Fruit fly (Drosophila melanogaster) whole organism, prepupa: Measurements from ENCODE around the gene CG31321.

Source experiments
- CG10631 ChIP-seq: fragments of 200-800 bp; sonication (Bioruptor generic); optimal IDR thresholded peaks from 2 replicates; lab custom pipeline; 2016; ENCODE audit warnings: missing biosample characterization, missing genetic modification characterization
- CG11762 ChIP-seq: fragments of 200-800 bp; sonication (Bioruptor generic); optimal IDR thresholded peaks from 3 replicates; lab custom pipeline; 2016; ENCODE audit warnings: missing biosample characterization, missing genetic modification characterization; ENCODE audit not compliant: insufficient read depth
- CG15336 ChIP-seq: fragments of 200-800 bp; sonication (Bioruptor generic); IDR thresholded peaks from 2 replicates; pipeline ENCODE4 v1.3.6; 2022; ENCODE audit warnings: missing biosample characterization, missing genetic modification characterization
- CG16779 ChIP-seq: fragments of 200-800 bp; sonication (Bioruptor generic); optimal IDR thresholded peaks from 3 replicates; lab custom pipeline; 2017; ENCODE audit warnings: missing biosample characterization, mild to moderate bottlenecking, missing genetic modification characterization
- CG6163 ChIP-seq: fragments of 200-800 bp; sonication (Bioruptor generic); IDR thresholded peaks from 3 replicates; pipeline ENCODE4 v1.3.6; 2022; ENCODE audit warnings: missing biosample characterization, missing genetic modification characterization
- CG6276 ChIP-seq: fragments of 200-800 bp; sonication (Bioruptor generic); optimal IDR thresholded peaks from 2 replicates; lab custom pipeline; 2017; ENCODE audit warnings: missing biosample characterization, mild to moderate bottlenecking, missing genetic modification characterization
- CG6854 ChIP-seq: fragments of 200-800 bp; sonication (Bioruptor generic); optimal IDR thresholded peaks from 2 replicates; lab custom pipeline; 2017; ENCODE audit warnings: missing biosample characterization, mild to moderate bottlenecking, missing genetic modification characterization
- Eip75B ChIP-seq: fragments of 200-800 bp; sonication (Bioruptor generic); optimal IDR thresholded peaks from 3 replicates; lab custom pipeline; 2016; ENCODE audit warnings: missing biosample characterization, missing genetic modification characterization
- Eip93F ChIP-seq: fragments of 200-800 bp; sonication (Bioruptor generic); optimal IDR thresholded peaks from 2 replicates; lab custom pipeline; 2016; ENCODE audit warnings: missing biosample characterization, mild to moderate bottlenecking, missing genetic modification characterization
- Gug ChIP-seq: fragments of 200-800 bp; sonication (Bioruptor generic); IDR thresholded peaks from 2 replicates; pipeline ENCODE4 v1.3.6; 2022; ENCODE audit warnings: missing biosample characterization, missing genetic modification characterization
- OdsH ChIP-seq: fragments of 200-800 bp; sonication (Bioruptor generic); optimal IDR thresholded peaks from 3 replicates; lab custom pipeline; 2016; ENCODE audit warnings: missing biosample characterization, missing genetic modification characterization
- fd85E ChIP-seq: fragments of 200-800 bp; sonication (Bioruptor generic); optimal IDR thresholded peaks from 3 replicates; lab custom pipeline; 2016; ENCODE audit warnings: missing biosample characterization, missing genetic modification characterization
- spab ChIP-seq: fragments of 200-800 bp; sonication (Bioruptor generic); optimal IDR thresholded peaks from 2 replicates; lab custom pipeline; 2017; ENCODE audit warnings: missing biosample characterization, mild to moderate bottlenecking, missing genetic modification characterization, missing genetic modification reagents
- svp ChIP-seq: fragments of 200-800 bp; sonication (Bioruptor generic); peaks from one replicate; lab custom pipeline; 2016; ENCODE audit warnings: missing biosample characterization, missing genetic modification characterization

- TF ChIP-seq Eip75B (GFP tag; lab: Kevin White, UChicago), result no peak
- TF ChIP-seq Eip93F (GFP tag; lab: Kevin White, UChicago), result no peak
- no peak for TF ChIP-seq CG6854 (GFP tag; lab: Kevin White, UChicago)
- TF ChIP-seq CG16779 (tag; lab: Kevin White, UChicago), result no peak
- TF ChIP-seq OdsH, result no peak
- no peak for TF ChIP-seq fd85E (GFP tag; lab: Kevin White, UChicago)
- TF ChIP-seq CG15336, result no peak
- no peak for TF ChIP-seq Gug (GFP tag; lab: Robert Waterston, UW)
- TF ChIP-seq spab (GFP tag; lab: Kevin White, UChicago), result no peak
- TF ChIP-seq CG10631 (GFP tag; lab: Kevin White, UChicago), result no peak
- no peak for TF ChIP-seq CG6276 (GFP tag; lab: Kevin White, UChicago)
- TF ChIP-seq svp (GFP tag; lab: Kevin White, UChicago), result no peak
- TF ChIP-seq CG11762 (GFP tag; lab: Kevin White, UChicago), result no peak
- no peak for TF ChIP-seq CG6163 (GFP tag; lab: Robert Waterston, UW)
These were observed 48.1 kb upstream of the CG31321 start, which contains the start of the genes CG14839 and CG14841 for dm6 chr3R:14262087-14262486.
